Worm (Caenorhabditis elegans) whole organism, young adult: ENCODE measurements around the gene F10A3.11.

ENCODE experiments used
- B0035.1 ChIP-seq: sonication (generic microtip); optimal IDR thresholded peaks from 2 replicates; lab custom pipeline; 2016; ENCODE audit warnings: missing genetic modification characterization, mild to moderate bottlenecking, missing compliant biosample characterization, missing genotype, missing genetic modification reagents
- B0336.3 ChIP-seq: fragments of 200-800 bp; sonication (Bioruptor generic); IDR thresholded peaks from 2 replicates; pipeline ENCODE4 v1.3.6; 2022; ENCODE audit warnings: missing genetic modification characterization, missing compliant biosample characterization
- F37B4.10 ChIP-seq: fragments of 200-800 bp; sonication (Bioruptor generic); IDR thresholded peaks from 2 replicates; pipeline ENCODE4 v1.3.6; 2022; ENCODE audit warnings: missing genetic modification characterization, missing compliant biosample characterization
- K12H6.12 ChIP-seq: fragments of 200-800 bp; sonication (Bioruptor generic); optimal IDR thresholded peaks from 2 replicates; lab custom pipeline; 2018; ENCODE audit warnings: mild to moderate bottlenecking, missing genetic modification characterization, missing compliant biosample characterization
- T07F8.4 ChIP-seq: sonication (generic microtip); optimal IDR thresholded peaks from 2 replicates; lab custom pipeline; 2016; ENCODE audit warnings: mild to moderate bottlenecking, missing genetic modification characterization, moderate library complexity, missing compliant biosample characterization
- Y53G8AR.9 ChIP-seq: fragments of 200-800 bp; sonication (Bioruptor generic); conservative IDR thresholded peaks from 2 replicates; pipeline ENCODE4 v1.3.6; 2022; ENCODE audit warnings: missing genetic modification reagents, missing genetic modification characterization, missing compliant biosample characterization
- ZK185.1 ChIP-seq: sonication (generic microtip); optimal IDR thresholded peaks from 2 replicates; lab custom pipeline; 2016; ENCODE audit warnings: mild to moderate bottlenecking, missing genetic modification characterization, missing compliant biosample characterization; ENCODE audit not compliant: poor library complexity, severe bottlenecking
- atf-7 ChIP-seq: sonication (generic microtip); optimal IDR thresholded peaks from 2 replicates; lab custom pipeline; 2017; ENCODE audit warnings: mild to moderate bottlenecking, missing genetic modification characterization, missing compliant biosample characterization
- attf-5 ChIP-seq: fragments of 200-800 bp; sonication (Bioruptor generic); optimal IDR thresholded peaks from 2 replicates; lab custom pipeline; 2018; ENCODE audit warnings: mild to moderate bottlenecking, missing genetic modification characterization, missing compliant biosample characterization
- attf-6 ChIP-seq: fragments of 200-800 bp; sonication (Bioruptor generic); IDR thresholded peaks from 2 replicates; pipeline ENCODE4 v1.3.6; 2022; ENCODE audit warnings: missing genetic modification reagents, missing genetic modification characterization, missing compliant biosample characterization
- ceh-27 ChIP-seq: fragments of 200-800 bp; sonication (Bioruptor generic); optimal IDR thresholded peaks from 2 replicates; lab custom pipeline; 2018; ENCODE audit warnings: mild to moderate bottlenecking, missing genetic modification characterization, moderate library complexity, missing compliant biosample characterization
- ceh-91 ChIP-seq: fragments of 200-800 bp; sonication (Bioruptor generic); IDR thresholded peaks from 2 replicates; pipeline ENCODE4 v1.3.6; 2022; ENCODE audit warnings: missing genetic modification reagents, missing genetic modification characterization, missing compliant biosample characterization
- chd-7 ChIP-seq: sonication (generic microtip); optimal IDR thresholded peaks from 2 replicates; lab custom pipeline; 2016; ENCODE audit warnings: mild to moderate bottlenecking, missing genetic modification characterization, moderate library complexity, missing compliant biosample characterization
- dpl-1 ChIP-seq: fragments of 150-350 bp; optimal IDR thresholded peaks from 2 replicates; lab custom pipeline; 2014; ENCODE audit warnings: missing biosample characterization, missing genetic modification reagents, missing genetic modification characterization
- efl-1 ChIP-seq: fragments of 150-350 bp; optimal IDR thresholded peaks from 2 replicates; lab custom pipeline; 2014; ENCODE audit warnings: missing biosample characterization, missing genetic modification reagents, missing genetic modification characterization
- egl-18 ChIP-seq: fragments of 200-800 bp; sonication (Bioruptor generic); IDR thresholded peaks from 2 replicates; pipeline ENCODE4 v1.3.6; 2022; ENCODE audit warnings: missing genetic modification reagents, missing genetic modification characterization, missing compliant biosample characterization
- egl-44 ChIP-seq: fragments of 200-800 bp; sonication (Bioruptor generic); IDR thresholded peaks from 2 replicates; pipeline ENCODE4 v1.3.6; 2022; ENCODE audit warnings: missing genetic modification reagents, missing genetic modification characterization, missing compliant biosample characterization
- ets-4 ChIP-seq: fragments of 200-800 bp; sonication (Bioruptor generic); optimal IDR thresholded peaks from 2 replicates; lab custom pipeline; 2018; ENCODE audit warnings: mild to moderate bottlenecking, missing genetic modification characterization, missing compliant biosample characterization
- fkh-3 ChIP-seq: sonication (generic microtip); optimal IDR thresholded peaks from 2 replicates; lab custom pipeline; 2016; ENCODE audit warnings: mild to moderate bottlenecking, missing genetic modification characterization, missing compliant biosample characterization
- let-526 ChIP-seq: fragments of 200-800 bp; sonication (Bioruptor generic); IDR thresholded peaks from 2 replicates; pipeline ENCODE4 v1.3.6; 2022; ENCODE audit warnings: missing genetic modification reagents, missing genetic modification characterization, missing compliant biosample characterization
- lsy-27 ChIP-seq: sonication (generic microtip); optimal IDR thresholded peaks from 2 replicates; lab custom pipeline; 2017; ENCODE audit warnings: missing genetic modification characterization, mild to moderate bottlenecking, missing compliant biosample characterization, antibody characterized with exemption, missing genotype, borderline replicate concordance; ENCODE audit not compliant: insufficient read depth
- mel-28 ChIP-seq: sonication (generic microtip); optimal IDR thresholded peaks from 2 replicates; lab custom pipeline; 2016; ENCODE audit warnings: borderline replicate concordance, mild to moderate bottlenecking, missing genetic modification characterization, missing compliant biosample characterization
- nfya-1 ChIP-seq: sonication (generic microtip); optimal IDR thresholded peaks from 2 replicates; lab custom pipeline; 2017; ENCODE audit warnings: antibody characterized with exemption, missing compliant biosample characterization, missing genetic modification characterization, borderline replicate concordance; ENCODE audit not compliant: insufficient read depth
- nfyb-1 ChIP-seq: fragments of 200-800 bp; sonication (Bioruptor generic); IDR thresholded peaks from 2 replicates; pipeline ENCODE4 v1.3.6; 2022; ENCODE audit warnings: missing genetic modification reagents, missing genetic modification characterization, missing compliant biosample characterization
- nhr-120 ChIP-seq: fragments of 200-800 bp; sonication (Bioruptor generic); IDR thresholded peaks from 2 replicates; pipeline ENCODE4 v1.3.6; 2022; ENCODE audit warnings: missing genetic modification characterization, missing compliant biosample characterization
- nhr-80 ChIP-seq: sonication (generic microtip); optimal IDR thresholded peaks from 2 replicates; lab custom pipeline; 2016; ENCODE audit warnings: missing genetic modification characterization, missing compliant biosample characterization
- repo-1 ChIP-seq: sonication (generic microtip); optimal IDR thresholded peaks from 2 replicates; lab custom pipeline; 2017; ENCODE audit warnings: mild to moderate bottlenecking, missing genetic modification characterization, missing compliant biosample characterization
- rpc-1 ChIP-seq, 2 experiments: fragments of 150-350 bp in 1 of 2; sonication (generic microtip) in 1 of 2; optimal IDR thresholded peaks; 2 replicates each; lab custom pipeline; 2014 to 2018; ENCODE audit warnings: missing biosample characterization in 1 of 2, missing genetic modification characterization in 1 of 2, missing genetic modification reagents in 1 of 2, missing genotype in 1 of 2
- sea-2 ChIP-seq: fragments of 200-800 bp; sonication (Bioruptor generic); IDR thresholded peaks from 2 replicates; pipeline ENCODE4 v1.3.6; 2022; ENCODE audit warnings: missing genetic modification characterization, missing compliant biosample characterization
- snpc-1.3 ChIP-seq: sonication (generic microtip); optimal IDR thresholded peaks from 2 replicates; lab custom pipeline; 2017; ENCODE audit warnings: missing genetic modification characterization, mild to moderate bottlenecking, missing compliant biosample characterization, antibody characterized with exemption, moderate library complexity, missing genotype, missing genetic modification reagents; ENCODE audit not compliant: insufficient read depth
- snpc-3.4 ChIP-seq: sonication (generic microtip); optimal IDR thresholded peaks from 2 replicates; lab custom pipeline; 2017; ENCODE audit warnings: missing genetic modification characterization, mild to moderate bottlenecking, missing compliant biosample characterization, antibody characterized with exemption, moderate library complexity, missing genotype, missing genetic modification reagents
- tlf-1 ChIP-seq: fragments of 200-800 bp; sonication (Bioruptor generic); optimal IDR thresholded peaks from 2 replicates; lab custom pipeline; 2018; ENCODE audit warnings: mild to moderate bottlenecking, missing genetic modification characterization, missing compliant biosample characterization
- unc-130 ChIP-seq: sonication (generic microtip); optimal IDR thresholded peaks from 2 replicates; lab custom pipeline; 2016; ENCODE audit warnings: missing genetic modification reagents, missing genetic modification characterization, missing compliant biosample characterization
- xnd-1 ChIP-seq: sonication (generic microtip); optimal IDR thresholded peaks from 2 replicates; lab custom pipeline; 2016; ENCODE audit warnings: missing genotype, missing genetic modification reagents, missing genetic modification characterization, missing compliant biosample characterization
- ztf-22 ChIP-seq: fragments of 200-800 bp; sonication (Bioruptor generic); optimal IDR thresholded peaks from 2 replicates; lab custom pipeline; 2018; ENCODE audit warnings: mild to moderate bottlenecking, missing genetic modification characterization, moderate library complexity, missing compliant biosample characterization
- ztf-28 ChIP-seq: fragments of 200-800 bp; sonication (Bioruptor generic); IDR thresholded peaks from 2 replicates; pipeline ENCODE4 v1.3.6; 2022; ENCODE audit warnings: missing genetic modification reagents, missing genetic modification characterization, missing compliant biosample characterization
- ztf-3 ChIP-seq: fragments of 200-800 bp; sonication (Bioruptor generic); optimal IDR thresholded peaks from 2 replicates; lab custom pipeline; 2018; ENCODE audit warnings: mild to moderate bottlenecking, missing genetic modification characterization, missing compliant biosample characterization
- ztf-6 ChIP-seq: fragments of 200-800 bp; sonication (Bioruptor generic); IDR thresholded peaks from 2 replicates; pipeline ENCODE4 v1.3.6; 2022; ENCODE audit warnings: missing genetic modification reagents, missing genetic modification characterization, missing compliant biosample characterization

The F10A3.11 gene

ce11 chrV:16169026-16169425 lies 6.5 kb downstream of the F10A3.11 start, which contains the start of gene str-111:
Gene str-111, minus strand, starts transcription at chrV:16169126.
- no peak for TF ChIP-seq B0035.1
- TF ChIP-seq repo-1, result no peak
- no peak for TF ChIP-seq atf-7 (tag; lab: Kevin White, UChicago)
- TF ChIP-seq ztf-28 (GFP tag; lab: Robert Waterston, UW), result no peak
- no peak for TF ChIP-seq chd-7 (tag; lab: Kevin White, UChicago)
- no peak for TF ChIP-seq lsy-27 (tag; lab: Kevin White, UChicago)
- no peak for TF ChIP-seq K12H6.12 (tag; lab: Kevin White, UChicago)
- TF ChIP-seq egl-18, result no peak
- TF ChIP-seq nhr-120 (GFP tag; lab: Robert Waterston, UW), result no peak
- TF ChIP-seq B0336.3 (GFP tag; lab: Robert Waterston, UW), result no peak
- no peak for TF ChIP-seq unc-130
- TF ChIP-seq ceh-91 (GFP tag; lab: Robert Waterston, UW), result no peak
- TF ChIP-seq nfyb-1 (GFP tag; lab: Robert Waterston, UW), result no peak
- TF ChIP-seq Y53G8AR.9 (GFP tag; lab: Robert Waterston, UW), result no peak
- TF ChIP-seq dpl-1, result no peak
- TF ChIP-seq snpc-3.4, result no peak
- no peak for TF ChIP-seq efl-1 (GFP tag; lab: Kevin White, UChicago)
- no peak for TF ChIP-seq snpc-1.3 (tag; lab: Kevin White, UChicago)
- TF ChIP-seq, all 124 proteins: peak for 0

ce11 chrV:16171721-16172120 lies 9.2 kb downstream of the F10A3.11 start, which contains the start of gene K05D4.9:
Gene K05D4.9, minus strand, starts transcription at chrV:16171821.
- TF ChIP-seq ztf-3 (no peak), let-526 (GFP tag; lab: Robert Waterston, UW) (no peak), sea-2 (no peak), attf-6 (no peak)

ce11 chrV:16174109-16174508 lies 11.6 kb downstream of the F10A3.11 start:
- no peak for TF ChIP-seq unc-130
- no peak for TF ChIP-seq F37B4.10 (GFP tag; lab: Robert Waterston, UW)
- no peak for TF ChIP-seq repo-1
- no peak for TF ChIP-seq egl-44
- no peak for TF ChIP-seq snpc-3.4
- no peak for TF ChIP-seq tlf-1
- no peak for TF ChIP-seq xnd-1 (tag; lab: Kevin White, UChicago)
- TF ChIP-seq T07F8.4 (tag; lab: Kevin White, UChicago), result no peak
- TF ChIP-seq ztf-22 (GFP tag; lab: Kevin White, UChicago), result no peak
- no peak for TF ChIP-seq ceh-27 (GFP tag; lab: Kevin White, UChicago)
- no peak for TF ChIP-seq ZK185.1 (tag; lab: Kevin White, UChicago)
- no peak for TF ChIP-seq fkh-3 (tag; lab: Kevin White, UChicago)

ce11 chrV:16175227-16175626 lies 12.7 kb downstream of the F10A3.11 start:
- peak; percentile 32 for TF ChIP-seq nhr-80 (tag; lab: Kevin White, UChicago)
- TF ChIP-seq ets-4, result no peak

- TF ChIP-seq ztf-6 (GFP tag; lab: Robert Waterston, UW) (no peak), nfya-1 (tag; lab: Kevin White, UChicago) (no peak), rpc-1 (optimal IDR thresholded peaks at IDR 0.05; lab: Kevin White, UChicago) (no peak), rpc-1 (tag; optimal IDR thresholded peaks at IDR 0.05; lab: Kevin White, UChicago) (no peak), attf-5 (GFP tag; lab: Kevin White, UChicago) (no peak), mel-28 (tag; lab: Kevin White, UChicago) (no peak)
These were observed 13.3 kb downstream of the F10A3.11 start, which contains the start of gene cyp-33D1 for ce11 chrV:16175757-16176156. Gene cyp-33D1, minus strand, starts transcription at chrV:16175857.
